Fruit fly (Drosophila melanogaster) whole organism, embryonic: Measurements from ENCODE around the gene CG14866.

Experiments
- Atf6 ChIP-seq: fragments of 200-800 bp; sonication (Bioruptor generic); IDR thresholded peaks from 2 replicates; pipeline ENCODE4 v1.3.6; 2022; ENCODE audit warnings: missing biosample characterization, missing genetic modification characterization
- Bdp1 ChIP-seq: fragments of 200-800 bp; sonication (Bioruptor generic); optimal IDR thresholded peaks from 3 replicates; lab custom pipeline; 2016; ENCODE audit warnings: missing biosample characterization, missing genetic modification characterization
- CG1024 ChIP-seq: fragments of 200-800 bp; sonication (Bioruptor generic); IDR thresholded peaks from 2 replicates; pipeline ENCODE4 v1.3.6; 2022; ENCODE audit warnings: missing biosample characterization, missing genetic modification characterization
- CG10654 ChIP-seq: fragments of 200-800 bp; sonication (Bioruptor generic); optimal IDR thresholded peaks from 2 replicates; lab custom pipeline; 2016; ENCODE audit warnings: missing biosample characterization, missing genetic modification characterization
- CG14441 ChIP-seq: fragments of 200-800 bp; sonication (Bioruptor generic); IDR thresholded peaks from 2 replicates; pipeline ENCODE4 v1.3.6; 2022; ENCODE audit warnings: missing biosample characterization, missing genetic modification characterization
- CG15269 ChIP-seq: fragments of 200-800 bp; sonication (Bioruptor generic); optimal IDR thresholded peaks from 2 replicates; lab custom pipeline; 2018; ENCODE audit warnings: missing biosample characterization, mild to moderate bottlenecking, missing genetic modification characterization, moderate library complexity
- CG16813 ChIP-seq: fragments of 200-800 bp; sonication (Bioruptor generic); IDR thresholded peaks from 3 replicates; pipeline ENCODE4 v1.3.6; 2022; ENCODE audit warnings: missing biosample characterization, missing genetic modification characterization; ENCODE audit not compliant: partially characterized antibody
- CG16863 ChIP-seq: fragments of 200-800 bp; sonication (Bioruptor generic); optimal IDR thresholded peaks from 3 replicates; lab custom pipeline; 2016; ENCODE audit warnings: missing biosample characterization, missing genetic modification characterization
- CG17829 ChIP-seq: fragments of 200-800 bp; optimal IDR thresholded peaks from 2 replicates; lab custom pipeline; 2019; ENCODE audit warnings: missing biosample characterization, mild to moderate bottlenecking, missing genetic modification characterization, moderate library complexity
- CG2116 ChIP-seq: fragments of 200-800 bp; sonication (Bioruptor generic); optimal IDR thresholded peaks from 3 replicates; lab custom pipeline; 2018; ENCODE audit warnings: missing biosample characterization, mild to moderate bottlenecking, missing genetic modification characterization
- CG2889 ChIP-seq: fragments of 200-800 bp; sonication (Bioruptor generic); IDR thresholded peaks from 3 replicates; pipeline ENCODE4 v1.3.6; 2022; ENCODE audit warnings: missing biosample characterization, missing genetic modification characterization
- CG31388 ChIP-seq: fragments of 200-800 bp; sonication (Bioruptor generic); optimal IDR thresholded peaks from 2 replicates; lab custom pipeline; 2016; ENCODE audit warnings: missing biosample characterization, missing genetic modification characterization
- CG3281 ChIP-seq: fragments of 200-800 bp; sonication (Bioruptor generic); optimal IDR thresholded peaks from 3 replicates; lab custom pipeline; 2017; ENCODE audit warnings: missing biosample characterization, mild to moderate bottlenecking, missing genetic modification characterization
- CG4820 ChIP-seq: fragments of 200-800 bp; sonication (Bioruptor generic); optimal IDR thresholded peaks from 3 replicates; lab custom pipeline; 2016; ENCODE audit warnings: missing biosample characterization, missing genetic modification characterization
- CG5180 ChIP-seq: fragments of 200-800 bp; sonication (Bioruptor generic); optimal IDR thresholded peaks from 3 replicates; lab custom pipeline; 2017; ENCODE audit warnings: missing biosample characterization, missing genetic modification characterization, mild to moderate bottlenecking, moderate library complexity, missing genetic modification reagents
- CG6683 ChIP-seq: fragments of 200-800 bp; sonication (Bioruptor generic); optimal IDR thresholded peaks from 2 replicates; lab custom pipeline; 2017; ENCODE audit warnings: missing biosample characterization, mild to moderate bottlenecking, missing genetic modification characterization, missing genetic modification reagents
- CG7963 ChIP-seq: fragments of 200-800 bp; sonication (Bioruptor generic); IDR thresholded peaks from 3 replicates; pipeline ENCODE4 v1.3.6; 2022; ENCODE audit warnings: missing biosample characterization, missing genetic modification characterization; ENCODE audit not compliant: partially characterized antibody
- CG8478 ChIP-seq: fragments of >200 bp; optimal IDR thresholded peaks from 2 replicates; lab custom pipeline; 2018
- D19B ChIP-seq: fragments of 200-800 bp; sonication (Bioruptor generic); optimal IDR thresholded peaks from 2 replicates; lab custom pipeline; 2017; ENCODE audit warnings: missing biosample characterization, mild to moderate bottlenecking, missing genetic modification characterization
- E2f2 ChIP-seq: fragments of 200-800 bp; sonication (Bioruptor generic); IDR thresholded peaks from 2 replicates; pipeline ENCODE4 v1.3.6; 2022; ENCODE audit warnings: missing biosample characterization, missing genetic modification characterization
- GATAe ChIP-seq: fragments of 200-800 bp; sonication (Bioruptor generic); conservative IDR thresholded peaks from 2 replicates; pipeline ENCODE4 v1.3.6; 2022; ENCODE audit warnings: missing biosample characterization, missing genetic modification characterization
- HmgD ChIP-seq: fragments of 200-800 bp; sonication (Bioruptor generic); optimal IDR thresholded peaks from 3 replicates; lab custom pipeline; 2016; ENCODE audit warnings: missing biosample characterization, missing genetic modification characterization
- HmgZ ChIP-seq: fragments of 200-800 bp; sonication (Bioruptor generic); optimal IDR thresholded peaks from 2 replicates; lab custom pipeline; 2018; ENCODE audit warnings: missing biosample characterization, mild to moderate bottlenecking, missing genetic modification characterization
- Mad ChIP-seq: fragments of 200-800 bp; sonication (Bioruptor generic); optimal IDR thresholded peaks from 2 replicates; lab custom pipeline; 2016; ENCODE audit warnings: missing biosample characterization, missing genetic modification characterization
- TFAM ChIP-seq: fragments of 200-800 bp; sonication (Bioruptor generic); optimal IDR thresholded peaks from 2 replicates; lab custom pipeline; 2017; ENCODE audit warnings: missing biosample characterization, missing genetic modification characterization, inconsistent platforms
- Usf ChIP-seq: fragments of 200-800 bp; sonication (Bioruptor generic); optimal IDR thresholded peaks from 2 replicates; lab custom pipeline; 2017; ENCODE audit warnings: missing genotype, missing biosample characterization, missing genetic modification characterization
- ap ChIP-seq: fragments of 200-800 bp; sonication (Bioruptor generic); IDR thresholded peaks from 2 replicates; pipeline ENCODE4 v1.3.6; 2022; ENCODE audit warnings: missing biosample characterization, missing genetic modification characterization
- bbx ChIP-seq: fragments of 200-800 bp; sonication (Bioruptor generic); IDR thresholded peaks from 2 replicates; pipeline ENCODE4 v1.3.6; 2022; ENCODE audit warnings: missing biosample characterization, missing genetic modification characterization; ENCODE audit not compliant: partially characterized antibody
- chif ChIP-seq, 2 experiments: fragments of 200-800 bp; sonication (Bioruptor generic); optimal IDR thresholded peaks; 3 replicates each; lab custom pipeline; 2016; ENCODE audit warnings: missing biosample characterization in 2 of 2, missing genetic modification characterization in 2 of 2
- chinmo ChIP-seq: fragments of 200-800 bp; sonication (Bioruptor generic); IDR thresholded peaks from 4 replicates; pipeline ENCODE4 v1.3.6; 2022; ENCODE audit warnings: missing biosample characterization, missing genetic modification characterization; ENCODE audit not compliant: partially characterized antibody
- crp ChIP-seq, 2 experiments: fragments of 200-800 bp; sonication (Bioruptor generic); optimal IDR thresholded peaks; 2 replicates in 1 of 2; 3 replicates in 1 of 2; lab custom pipeline; 2017; ENCODE audit warnings: missing biosample characterization in 2 of 2, missing genetic modification characterization in 2 of 2, mild to moderate bottlenecking in 1 of 2, moderate library complexity in 1 of 2
- fd102C ChIP-seq: fragments of 200-800 bp; sonication (Bioruptor generic); optimal IDR thresholded peaks from 2 replicates; lab custom pipeline; 2018; ENCODE audit warnings: missing biosample characterization, mild to moderate bottlenecking, missing genetic modification characterization, moderate library complexity
- fu2 ChIP-seq: fragments of 200-800 bp; sonication (Bioruptor generic); optimal IDR thresholded peaks from 2 replicates; lab custom pipeline; 2016; ENCODE audit warnings: missing biosample characterization, missing genetic modification characterization
- gcm ChIP-seq: fragments of 200-800 bp; sonication (Bioruptor generic); optimal IDR thresholded peaks from 2 replicates; lab custom pipeline; 2019; ENCODE audit warnings: missing biosample characterization, mild to moderate bottlenecking, missing genetic modification characterization, moderate library complexity
- her ChIP-seq: fragments of 200-800 bp; sonication (Bioruptor generic); optimal IDR thresholded peaks from 2 replicates; lab custom pipeline; 2016; ENCODE audit warnings: missing biosample characterization, missing genetic modification characterization
- hkb ChIP-seq, 2 experiments: fragments of 200-800 bp in 1 of 2; fragments of >200 bp in 1 of 2; sonication (Bioruptor generic) in 1 of 2; IDR thresholded peaks in 1 of 2; optimal IDR thresholded peaks in 1 of 2; 2 replicates each; pipeline versions ENCODE4 v1.3.6 to Lab custom; 2017 to 2022; ENCODE audit warnings: missing biosample characterization in 1 of 2, missing genetic modification characterization in 1 of 2
- hth ChIP-seq: fragments of >200 bp; optimal IDR thresholded peaks from 2 replicates; lab custom pipeline; 2017; ENCODE audit warnings: inconsistent platforms
- ind ChIP-seq: fragments of 200-800 bp; sonication (Bioruptor generic); optimal IDR thresholded peaks from 3 replicates; lab custom pipeline; 2016; ENCODE audit warnings: missing biosample characterization, missing genetic modification characterization
- lbe ChIP-seq: fragments of 200-800 bp; sonication (Bioruptor generic); optimal IDR thresholded peaks from 2 replicates; lab custom pipeline; 2016; ENCODE audit warnings: missing biosample characterization, mild to moderate bottlenecking, missing genetic modification characterization
- lola ChIP-seq, 3 experiments: fragments of >200 bp in 2 of 3; fragments of 200-800 bp in 1 of 3; sonication (Bioruptor generic) in 1 of 3; optimal IDR thresholded peaks; 2 replicates each; lab custom pipeline; 2017 to 2019; ENCODE audit warnings: missing biosample characterization in 3 of 3, missing genetic modification characterization in 3 of 3, mild to moderate bottlenecking in 1 of 3, moderate library complexity in 1 of 3
- nerfin-1 ChIP-seq: fragments of 200-800 bp; sonication (Bioruptor generic); optimal IDR thresholded peaks from 3 replicates; lab custom pipeline; 2019; ENCODE audit warnings: missing biosample characterization, mild to moderate bottlenecking, missing genetic modification characterization, moderate library complexity
- nerfin-2 ChIP-seq: fragments of 200-800 bp; sonication (Bioruptor generic); IDR thresholded peaks from 2 replicates; pipeline ENCODE4 v1.3.6; 2022; ENCODE audit warnings: missing biosample characterization, missing genetic modification characterization; ENCODE audit not compliant: partially characterized antibody
- pan ChIP-seq, 4 experiments: fragments of >200 bp in 3 of 4; fragments of 200-800 bp in 1 of 4; sonication (Bioruptor generic) in 1 of 4; optimal IDR thresholded peaks in 3 of 4; IDR thresholded peaks in 1 of 4; 2 replicates each; pipeline versions ENCODE4 v1.3.6 to Lab custom; 2017 to 2022; ENCODE audit warnings: missing biosample characterization in 2 of 4, missing genetic modification characterization in 2 of 4, mixed read lengths in 1 of 4
- pb ChIP-seq: fragments of 200-800 bp; sonication (Bioruptor generic); optimal IDR thresholded peaks from 3 replicates; lab custom pipeline; 2016; ENCODE audit warnings: missing biosample characterization, missing genetic modification characterization
- pnt ChIP-seq: fragments of 200-800 bp; sonication (Bioruptor generic); optimal IDR thresholded peaks from 3 replicates; lab custom pipeline; 2016; ENCODE audit warnings: missing biosample characterization, missing genetic modification characterization
- prd ChIP-seq, 3 experiments: fragments of >200 bp in 2 of 3; fragments of 200-800 bp in 1 of 3; sonication (Bioruptor generic) in 1 of 3; optimal IDR thresholded peaks in 2 of 3; IDR thresholded peaks in 1 of 3; 2 replicates in 2 of 3; 3 replicates in 1 of 3; pipeline versions ENCODE4 v1.3.6 to Lab custom; 2017 to 2022; ENCODE audit warnings: missing biosample characterization in 1 of 3, missing genetic modification characterization in 1 of 3
- seq ChIP-seq: fragments of 200-800 bp; sonication (Bioruptor generic); IDR thresholded peaks from 2 replicates; pipeline ENCODE4 v1.3.6; 2022; ENCODE audit warnings: missing biosample characterization, missing genetic modification characterization
- sqz ChIP-seq: fragments of 200-800 bp; sonication (Bioruptor generic); optimal IDR thresholded peaks from 3 replicates; lab custom pipeline; 2018; ENCODE audit warnings: missing biosample characterization, mild to moderate bottlenecking, missing genetic modification characterization
- tio ChIP-seq: fragments of 200-800 bp; sonication (Bioruptor generic); optimal IDR thresholded peaks from 2 replicates; lab custom pipeline; 2017; ENCODE audit warnings: missing biosample characterization, missing genetic modification characterization, inconsistent platforms

CG14866 gene

dm6 chr3R:15347822-15348221 lies 31.6 kb downstream of the CG14866 start, which contains the start of the genes CG42726 and CG42727 (continued):
- no peak for TF ChIP-seq seq
- TF ChIP-seq her (GFP tag; lab: Kevin White, UChicago) = no peak
- peak; percentile 42 for TF ChIP-seq CG17829
- TF ChIP-seq ind (GFP tag; lab: Kevin White, UChicago) = peak; percentile 39
- 0 out of 2 replicates have a peak, but pooled peaks have one; percentile 26 for TF ChIP-seq CG14441 (GFP tag; lab: Robert Waterston, UW)
- TF ChIP-seq HmgD (GFP tag; lab: Kevin White, UChicago) = no peak
- no peak for TF ChIP-seq hkb (optimal IDR thresholded peaks at IDR 0.05; lab: Kevin White, UChicago)
- 0 out of 2 replicates have a peak, but pooled peaks have one; percentile 40 for TF ChIP-seq hkb (GFP tag; IDR thresholded peaks at IDR 0.05; lab: Robert Waterston, UW)
- TF ChIP-seq HmgZ (tag; lab: Kevin White, UChicago) = peak; percentile 23
- TF ChIP-seq fd102C (GFP tag; lab: Kevin White, UChicago) = no peak
- TF ChIP-seq Mad (GFP tag; lab: Kevin White, UChicago) = peak; percentile 31
- peak; percentile 39 for TF ChIP-seq CG3281 (GFP tag; lab: Kevin White, UChicago)
- peak; percentile 13 for TF ChIP-seq CG2116 (GFP tag; lab: Kevin White, UChicago)
- no peak for TF ChIP-seq chif (GFP tag; optimal IDR thresholded peaks at IDR 0.05; lab: Kevin White, UChicago)
- TF ChIP-seq CG15269 = peak; percentile 18
- peak in 1 of 3 experiments; percentile 17 for TF ChIP-seq lola (GFP tag; optimal IDR thresholded peaks at IDR 0.05; lab: Kevin White, UChicago)
- no peak for TF ChIP-seq tio (GFP tag; lab: Kevin White, UChicago)
- no peak for TF ChIP-seq CG31388
- no peak for TF ChIP-seq CG16813 (GFP tag; lab: Robert Waterston, UW)
- TF ChIP-seq CG1024 = no peak
- TF ChIP-seq Atf6 (GFP tag; lab: Robert Waterston, UW) = no peak
- TF ChIP-seq nerfin-1 (tag; lab: Kevin White, UChicago) = peak; percentile 54
- TF ChIP-seq lbe (GFP tag; lab: Kevin White, UChicago) = peak; percentile 20
- TF ChIP-seq GATAe (GFP tag; lab: Robert Waterston, UW) = no peak
- no peak for TF ChIP-seq TFAM
- no peak for TF ChIP-seq sqz (GFP tag; lab: Kevin White, UChicago)
- no peak for TF ChIP-seq CG8478 (lab: Kevin White, UChicago)
- TF ChIP-seq D19B = no peak
- TF ChIP-seq pb (GFP tag; lab: Kevin White, UChicago) = no peak
- no peak for TF ChIP-seq chinmo
- TF ChIP-seq CG16863 (GFP tag; lab: Kevin White, UChicago) = no peak
- no peak for TF ChIP-seq nerfin-2
- no peak for TF ChIP-seq CG2889 (GFP tag; lab: Robert Waterston, UW)
- TF ChIP-seq hth = no peak
- no peak for TF ChIP-seq pan (optimal IDR thresholded peaks at IDR 0.05; lab: Kevin White, UChicago)
- peak in 1 of 2 experiments; percentile 48 for TF ChIP-seq pan (GFP tag; optimal IDR thresholded peaks at IDR 0.05 in 1 of 2, IDR thresholded peaks at IDR 0.05 in 1 of 2)
- no peak for TF ChIP-seq bbx (GFP tag; lab: Robert Waterston, UW)
- TF ChIP-seq CG10654 (GFP tag; lab: Kevin White, UChicago) = peak; percentile 3
- no peak for TF ChIP-seq CG6683 (GFP tag; lab: Kevin White, UChicago)
- TF ChIP-seq CG7963 = 0 out of 3 replicates have a peak, but pooled peaks have one; percentile 16
- no peak for TF ChIP-seq ap (GFP tag; lab: Robert Waterston, UW)
- no peak for TF ChIP-seq fu2
- TF ChIP-seq gcm (GFP tag; lab: Kevin White, UChicago) = peak; percentile 7
- peak in 1 of 2 experiments; percentile 62 for TF ChIP-seq crp (GFP tag; optimal IDR thresholded peaks at IDR 0.05; lab: Kevin White, UChicago)
- no peak for TF ChIP-seq pnt (GFP tag; lab: Kevin White, UChicago)
- TF ChIP-seq prd (optimal IDR thresholded peaks at IDR 0.05; lab: Kevin White, UChicago) = no peak
- TF ChIP-seq prd (GFP tag; IDR thresholded peaks at IDR 0.05; lab: Robert Waterston, UW) = peak; percentile 34; the same call in 1 of the 3 replicates
- TF ChIP-seq Usf = no peak
- TF ChIP-seq CG5180 = no peak
- TF ChIP-seq Bdp1 (GFP tag; lab: Kevin White, UChicago) = peak; percentile 15
- TF ChIP-seq E2f2 = peak; percentile 16; the same call in 1 of the 2 replicates
- TF ChIP-seq CG4820 = no peak
